Worm (Caenorhabditis elegans): ENCODE results near the gene F20B6.9.
"Not testable (repeated sequence)": the region's sequence is repeated elsewhere in the genome, so short reads cannot be mapped to it uniquely, and the experiment has no call there.

The F20B6.9 gene

DNA sequence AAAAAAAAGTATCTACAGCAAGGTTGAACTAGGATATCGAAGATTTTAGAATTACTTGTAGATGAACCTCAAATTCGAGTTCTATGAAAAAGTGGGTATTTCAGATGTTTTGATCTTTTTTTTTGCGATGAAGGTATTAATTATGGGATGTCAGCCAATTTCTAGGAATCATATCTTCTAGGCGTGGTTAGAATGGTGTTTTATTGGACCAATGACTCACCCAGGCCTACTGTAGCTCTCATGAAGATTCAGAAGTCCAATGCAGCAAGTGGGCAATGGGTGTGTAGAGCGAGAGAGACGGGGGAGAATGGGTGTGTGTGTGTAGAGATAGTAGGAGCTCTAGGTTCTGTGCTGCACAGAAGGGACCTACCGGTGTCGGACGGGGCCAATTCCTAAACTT lies 14.9 kb upstream of the F20B6.9 start:
- no peak for TF ChIP-seq W03F9.2 (tag; optimal IDR thresholded peaks at IDR 0.05)
- no peak for TF ChIP-seq dao-5 (tag; optimal IDR thresholded peaks at IDR 0.05)
- no peak for TF ChIP-seq him-1 (tag; optimal IDR thresholded peaks at IDR 0.05)

DNA sequence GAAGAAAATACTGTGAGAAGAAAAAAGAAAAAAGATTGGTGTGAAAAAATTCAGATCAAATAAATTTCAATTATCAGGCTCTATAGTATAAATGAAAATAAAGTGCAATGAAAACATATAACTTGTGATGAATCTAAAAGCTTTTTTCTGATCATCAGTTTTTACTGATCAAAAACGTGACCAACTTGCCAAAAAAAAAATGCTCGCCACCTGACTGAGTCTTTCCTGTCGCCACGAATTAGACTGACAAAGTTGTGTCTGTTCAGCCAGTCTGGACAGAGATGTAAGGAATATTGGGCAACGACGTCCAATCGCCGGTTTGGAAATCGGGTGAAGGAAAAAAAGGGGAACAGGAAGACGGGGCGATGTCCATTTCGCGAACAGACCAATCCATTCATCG lies 12.2 kb upstream of the F20B6.9 start:
- no peak for TF ChIP-seq him-1 (tag; optimal IDR thresholded peaks at IDR 0.05)
- TF ChIP-seq W03F9.2 (tag; optimal IDR thresholded peaks at IDR 0.05) = no peak
- TF ChIP-seq dao-5 (tag; optimal IDR thresholded peaks at IDR 0.05) = no peak

DNA sequence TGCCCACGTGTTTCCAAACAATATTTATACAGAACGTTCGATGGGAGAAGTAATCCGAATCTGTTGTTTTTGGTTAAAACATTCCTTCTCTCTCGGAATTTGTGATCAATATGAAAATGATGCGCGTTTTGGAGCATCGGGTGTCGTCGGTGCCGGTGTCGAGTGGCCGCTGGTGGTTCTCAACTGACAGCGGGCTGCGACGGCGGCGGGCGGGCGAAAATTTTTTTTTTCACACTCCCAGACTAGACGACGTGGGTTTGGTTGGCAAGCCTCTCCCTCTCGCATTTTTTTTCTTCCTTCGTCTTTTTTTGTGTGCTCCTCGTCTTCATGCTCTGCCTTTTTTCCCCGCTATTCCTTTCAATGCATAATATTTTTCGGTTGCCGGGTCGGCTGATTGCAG lies 10.9 kb upstream of the F20B6.9 start, which contains the start of gene W01H2.2:
W01H2.2 (minus strand) TSS at position 285 of the 400 bp plus-strand sequence.
- no peak for TF ChIP-seq W03F9.2 (tag; optimal IDR thresholded peaks at IDR 0.05)
- no peak for TF ChIP-seq him-1 (tag; optimal IDR thresholded peaks at IDR 0.05)
- TF ChIP-seq dao-5 (tag; optimal IDR thresholded peaks at IDR 0.05) = no peak

DNA sequence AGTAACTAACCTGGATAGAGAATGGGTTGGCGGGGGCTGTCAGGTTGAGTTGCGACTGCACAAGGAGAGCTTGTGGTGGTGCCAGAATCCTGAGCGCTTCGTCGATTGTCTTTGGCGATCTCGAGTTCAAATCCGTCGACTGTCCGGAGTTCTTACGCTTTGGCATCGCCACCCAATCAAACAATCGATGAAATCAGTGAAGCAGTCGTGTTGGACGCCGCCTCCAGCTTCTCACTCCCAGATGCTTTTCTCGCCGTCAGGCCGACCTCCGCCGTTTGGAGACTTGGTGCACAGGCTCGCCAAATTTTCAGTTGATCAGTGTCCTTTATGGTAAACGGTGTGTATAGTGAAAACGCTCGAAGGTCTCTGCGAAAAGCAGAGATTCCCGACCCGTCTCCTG lies 9.6 kb upstream of the F20B6.9 start, which contains the start of the genes F20B6.10 and hpk-1:
F20B6.10 (minus strand) TSS at position 303 of the 400 bp plus-strand sequence.
hpk-1 (minus strand) TSS at position 397 of the 400 bp plus-strand sequence.
- TF ChIP-seq dao-5 (tag; optimal IDR thresholded peaks at IDR 0.05) (no peak), him-1 (tag; optimal IDR thresholded peaks at IDR 0.05) (no peak), W03F9.2 (tag; optimal IDR thresholded peaks at IDR 0.05) (no peak)

DNA sequence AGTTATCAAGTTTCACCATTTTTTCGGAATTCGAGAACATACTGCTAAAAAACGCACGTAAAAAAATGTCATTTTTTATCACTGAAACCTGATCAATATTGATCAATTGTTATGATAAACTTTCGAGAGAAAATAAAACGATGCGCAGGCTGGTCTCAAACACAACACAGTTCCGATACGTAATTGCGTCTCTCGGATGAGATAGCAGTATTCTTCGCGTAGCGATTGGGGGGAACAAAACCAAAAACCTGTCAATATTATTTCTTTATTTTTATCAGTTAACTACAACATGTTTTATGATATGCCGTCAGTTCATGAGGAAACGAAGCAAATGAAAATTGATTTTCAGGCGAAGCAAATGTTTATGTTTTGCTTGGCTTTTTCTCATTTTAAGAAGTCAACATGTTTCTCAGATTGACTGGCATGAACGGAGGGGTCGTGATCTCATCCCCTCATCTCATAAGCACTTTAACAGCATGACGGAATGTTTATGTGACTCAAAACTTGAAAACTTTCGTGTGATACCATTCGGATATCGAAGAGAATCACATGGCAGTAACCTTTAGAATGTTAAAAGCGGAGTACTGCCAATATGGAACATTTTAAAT lies 8.3 kb upstream of the F20B6.9 start:
- no peak for TF ChIP-seq him-1 (tag; optimal IDR thresholded peaks at IDR 0.05)
- no peak for TF ChIP-seq W03F9.2 (tag; optimal IDR thresholded peaks at IDR 0.05)
- TF ChIP-seq dao-5 (tag; optimal IDR thresholded peaks at IDR 0.05) = no peak

DNA sequence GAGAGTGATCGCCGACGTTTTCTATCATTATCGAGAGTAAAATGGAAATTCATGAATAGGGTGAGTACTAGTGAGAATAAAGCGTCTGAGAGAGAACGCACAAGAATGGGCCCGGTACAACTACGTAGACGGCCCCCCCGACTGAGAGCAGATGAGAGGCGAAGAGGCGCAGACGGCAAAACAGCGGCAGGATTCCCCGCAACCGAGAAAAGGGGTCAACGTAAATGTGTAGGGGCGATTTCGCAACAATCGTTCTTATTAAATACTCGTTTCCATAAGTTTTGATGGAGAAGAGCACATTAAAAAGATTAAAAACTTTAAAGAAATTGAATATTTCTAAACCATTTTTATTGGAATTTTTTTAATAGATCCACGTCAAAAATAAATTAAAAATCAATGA lies 7.4 kb upstream of the F20B6.9 start:
- TF ChIP-seq him-1 (tag; optimal IDR thresholded peaks at IDR 0.05) (peak; percentile 1), dao-5 (tag; optimal IDR thresholded peaks at IDR 0.05) (no peak)

DNA sequence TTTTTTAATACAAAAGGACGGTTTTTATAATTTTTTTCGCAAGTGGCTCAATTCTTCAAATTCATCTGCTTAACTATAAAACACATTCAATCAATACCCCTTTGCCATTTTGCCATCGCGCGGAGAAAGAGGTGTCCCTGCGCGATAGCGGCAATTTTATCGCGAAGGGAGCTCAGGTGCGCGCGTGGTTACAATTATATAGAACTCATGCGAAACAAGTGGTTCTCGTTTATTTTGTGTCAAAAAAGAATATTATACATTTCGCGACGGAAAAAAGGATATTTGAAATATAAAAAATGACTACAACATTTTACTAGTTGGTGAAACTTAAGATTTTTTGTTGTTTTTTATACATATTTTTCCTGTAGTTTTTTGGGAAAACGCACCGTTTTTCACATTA lies 1.8 kb upstream of the F20B6.9 start:
- TF ChIP-seq W03F9.2 (tag; optimal IDR thresholded peaks at IDR 0.05) = peak; percentile 98
- TF ChIP-seq him-1 (tag; optimal IDR thresholded peaks at IDR 0.05) = peak; percentile 100
- TF ChIP-seq dao-5 (tag; optimal IDR thresholded peaks at IDR 0.05) = peak; percentile 90

DNA sequence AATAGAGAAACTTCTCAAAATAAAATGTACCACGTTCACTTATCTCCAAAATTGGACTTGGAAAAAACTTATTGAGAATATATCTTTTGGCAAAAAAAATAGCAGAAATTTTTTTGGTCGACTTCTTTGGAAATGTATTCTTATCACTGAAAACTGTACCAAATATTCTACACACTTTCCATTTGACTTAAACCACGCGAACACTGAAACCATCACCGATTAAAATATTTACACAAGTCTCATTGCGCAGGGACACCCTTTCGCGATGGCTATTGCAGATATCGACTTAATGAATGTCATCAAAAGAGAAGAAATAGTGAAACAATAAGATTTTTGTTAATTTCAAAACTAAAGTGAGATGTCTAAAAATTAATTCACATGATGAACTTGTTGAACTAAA lies 1.2 kb upstream of the F20B6.9 start:
- TF ChIP-seq him-1 (tag; optimal IDR thresholded peaks at IDR 0.05) (no peak), W03F9.2 (tag; optimal IDR thresholded peaks at IDR 0.05) (peak; percentile 23)

DNA sequence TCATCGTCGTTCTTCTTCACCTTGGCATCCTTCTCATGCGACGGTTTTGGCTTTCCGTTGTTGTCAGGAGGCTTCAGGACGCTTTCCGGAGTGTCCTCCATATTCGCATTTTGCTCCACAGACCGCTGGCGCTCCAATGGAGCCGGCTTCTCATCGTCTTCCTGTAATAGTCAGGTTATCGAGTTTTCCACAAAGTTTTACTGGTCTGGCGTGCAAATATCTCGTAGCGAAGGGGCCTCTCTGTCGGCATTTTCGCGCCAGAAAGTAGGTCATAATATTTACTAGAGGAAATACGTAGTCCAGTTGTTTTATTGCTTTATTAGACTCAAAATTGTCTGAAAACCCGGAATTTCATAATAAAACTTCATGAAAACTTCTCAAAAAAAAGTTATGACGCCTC lies 5.2 kb downstream of the F20B6.9 start, which contains the start of gene F20B6.6:
F20B6.6 (minus strand) TSS at position 101 of the 400 bp plus-strand sequence.
- not testable (repeated sequence) for TF ChIP-seq him-1, dao-5, W03F9.2 (tag; optimal IDR thresholded peaks at IDR 0.05)

DNA sequence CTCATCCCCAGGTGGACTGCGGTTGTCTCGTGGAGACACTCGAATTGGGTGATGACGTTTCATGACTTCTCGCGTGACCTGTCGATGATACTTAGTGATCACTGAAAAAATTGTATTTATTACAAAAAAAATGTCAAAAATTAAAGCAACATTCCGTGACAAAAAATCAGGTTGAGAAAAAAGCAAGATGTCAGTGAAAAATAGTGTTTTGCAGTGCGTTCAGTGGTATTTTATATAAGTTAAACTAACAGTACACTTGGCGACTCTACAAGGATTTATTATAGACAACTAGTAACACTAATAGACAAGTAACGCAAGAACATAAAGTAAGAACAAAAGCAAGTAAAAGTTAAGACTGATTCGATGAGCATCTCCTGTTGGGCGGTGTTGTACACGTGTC lies 7.5 kb downstream of the F20B6.9 start, which contains the start of gene F20B6.5:
F20B6.5 (minus strand) TSS at position 101 of the 400 bp plus-strand sequence.
- not testable (repeated sequence) for TF ChIP-seq dao-5, him-1, W03F9.2 (tag; optimal IDR thresholded peaks at IDR 0.05)

DNA sequence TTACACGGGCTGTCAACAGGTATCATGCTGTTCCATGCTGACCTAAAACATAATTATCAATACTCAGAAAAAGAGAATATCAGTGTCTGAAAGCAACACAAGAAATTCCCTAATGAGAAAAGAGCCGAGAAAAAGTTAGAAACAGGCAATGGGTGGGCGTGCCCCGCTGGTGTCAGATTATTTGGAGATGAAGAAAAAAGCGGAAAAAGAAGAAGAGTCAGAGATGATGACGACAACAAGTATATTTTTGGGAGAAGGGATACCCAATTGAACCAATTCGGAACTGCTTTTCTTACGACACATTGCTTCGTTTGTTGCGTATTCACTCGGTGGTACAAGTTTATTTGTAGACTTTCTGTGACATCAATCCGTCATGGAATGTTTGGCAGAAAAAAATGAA lies 10.9 kb downstream of the F20B6.9 start, which contains the start of gene F20B6.4:
F20B6.4 (minus strand) TSS at position 101 of the 400 bp plus-strand sequence.
- TF ChIP-seq him-1 (tag; optimal IDR thresholded peaks at IDR 0.05) (no peak), W03F9.2 (tag; optimal IDR thresholded peaks at IDR 0.05) (no peak), dao-5 (tag; optimal IDR thresholded peaks at IDR 0.05) (no peak)

DNA sequence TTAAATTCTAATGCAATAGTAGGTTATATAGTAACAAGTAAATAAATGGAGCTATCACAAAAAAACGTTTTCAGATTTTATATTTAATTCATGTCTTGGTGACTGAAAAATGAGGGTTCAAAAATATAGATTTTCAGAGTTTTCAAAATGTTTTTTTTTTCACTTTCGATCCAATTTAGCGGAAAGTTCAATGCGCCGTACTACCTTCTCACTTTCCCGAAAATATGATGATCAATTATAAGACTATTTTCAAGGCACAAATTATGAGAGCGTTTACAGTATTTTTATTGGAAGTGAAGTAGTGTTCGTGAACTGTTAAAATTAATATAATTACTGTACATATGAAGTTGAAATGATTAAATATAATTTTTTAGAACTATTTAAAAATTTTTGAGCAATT lies 14.2 kb downstream of the F20B6.9 start:
- TF ChIP-seq him-1 (tag; optimal IDR thresholded peaks at IDR 0.05) (no peak), W03F9.2 (tag; optimal IDR thresholded peaks at IDR 0.05) (no peak), dao-5 (tag; optimal IDR thresholded peaks at IDR 0.05) (no peak)

DNA sequence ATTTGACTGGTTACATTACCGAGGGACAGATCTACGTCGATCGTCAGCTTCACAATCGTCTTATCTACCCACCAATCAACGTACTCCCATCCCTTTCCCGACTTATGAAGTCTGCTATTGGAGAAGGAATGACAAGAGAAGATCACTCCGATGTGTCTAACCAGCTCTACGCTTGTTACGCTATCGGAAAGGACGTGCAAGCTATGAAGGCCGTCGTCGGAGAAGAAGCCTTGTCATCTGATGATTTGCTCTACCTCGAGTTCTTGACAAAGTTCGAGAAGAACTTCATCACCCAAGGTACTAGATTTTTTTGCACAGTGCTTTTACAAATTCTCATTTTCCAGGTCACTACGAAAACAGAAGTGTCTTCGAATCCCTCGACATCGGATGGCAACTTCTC lies 15.1 kb downstream of the F20B6.9 start:
- no peak for TF ChIP-seq W03F9.2 (tag; optimal IDR thresholded peaks at IDR 0.05)
- no peak for TF ChIP-seq him-1 (tag; optimal IDR thresholded peaks at IDR 0.05)
- no peak for TF ChIP-seq dao-5 (tag; optimal IDR thresholded peaks at IDR 0.05)

DNA sequence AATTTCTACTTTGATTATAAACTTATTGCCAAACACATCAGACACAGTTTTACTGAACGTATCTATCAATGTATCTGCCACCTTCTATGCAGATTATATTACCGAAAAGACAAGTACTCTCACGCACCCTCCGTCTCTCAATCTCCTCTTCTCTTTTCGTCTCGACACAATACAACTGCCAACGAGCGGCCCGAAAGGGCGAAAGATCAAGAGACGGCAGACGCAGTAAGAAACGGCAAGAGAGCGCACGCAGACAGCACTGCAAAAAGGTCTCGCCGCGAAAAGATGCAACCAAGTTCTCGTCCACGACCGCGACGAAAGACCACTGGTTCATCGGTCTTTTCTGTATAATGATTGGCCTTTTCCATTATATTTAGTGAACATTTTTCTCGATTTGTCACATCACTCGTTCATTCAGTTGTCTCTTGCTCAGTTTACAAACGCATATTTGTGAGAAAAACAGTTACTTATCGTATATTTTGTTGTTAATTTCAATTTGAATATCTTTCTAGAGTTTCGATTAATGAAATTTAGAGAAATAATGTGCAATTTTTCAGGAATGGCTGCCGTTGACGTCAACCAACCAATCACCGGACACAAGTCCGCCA lies 16.6 kb downstream of the F20B6.9 start, which contains the start of gene vha-12:
vha-12 (plus strand) TSS at position 558 of the 608 bp plus-strand sequence.
- TF ChIP-seq him-1 (tag; optimal IDR thresholded peaks at IDR 0.05) (peak; percentile 18), W03F9.2 (tag; optimal IDR thresholded peaks at IDR 0.05) (peak; percentile 79), dao-5 (tag; optimal IDR thresholded peaks at IDR 0.05) (no peak)
